Worm (Caenorhabditis elegans): ENCODE data around the gene acd-4.

The acd-4 gene

ce11 chrV:8668224-8668623 is 30.2 kb downstream of the acd-4 start:
- TF ChIP-seq C34B4.2 (tag; optimal IDR thresholded peaks at IDR 0.05) (no peak), fkh-8 (tag; optimal IDR thresholded peaks at IDR 0.05) (no peak), elt-2 (tag; optimal IDR thresholded peaks at IDR 0.05) (no peak), pqm-1 (tag; optimal IDR thresholded peaks at IDR 0.05) (no peak), mdl-1 (tag; optimal IDR thresholded peaks at IDR 0.05) (no peak), blmp-1 (tag; optimal IDR thresholded peaks at IDR 0.05) (peak; percentile 80), lsy-2 (tag; optimal IDR thresholded peaks at IDR 0.05) (peak in 1 of 2 experiments; percentile 24), nhr-85 (tag) (peak; percentile 72), nhr-76 (tag; optimal IDR thresholded peaks at IDR 0.05) (no peak), zip-4 (GFP tag; optimal IDR thresholded peaks at IDR 0.05) (no peak), ets-5 (GFP tag; IDR thresholded peaks at IDR 0.05) (no peak)

- no peak for TF ChIP-seq elt-3 (tag; optimal IDR thresholded peaks at IDR 0.05)
- TF ChIP-seq aly-2 (tag; optimal IDR thresholded peaks at IDR 0.05): peak; percentile 2
- no peak for TF ChIP-seq F16B12.6 (tag; optimal IDR thresholded peaks at IDR 0.05)
These were observed 32.7 kb downstream of the acd-4 start for ce11 chrV:8670759-8671158.

- TF ChIP-seq lin-35 (GFP tag; optimal IDR thresholded peaks at IDR 0.05) (no peak), aly-2 (tag; optimal IDR thresholded peaks at IDR 0.05) (peak; percentile 73), lin-15B (tag; optimal IDR thresholded peaks at IDR 0.05) (no peak), lin-14 (GFP tag; optimal IDR thresholded peaks at IDR 0.05) (no peak), swsn-7 (tag; optimal IDR thresholded peaks at IDR 0.05) (no peak), rnt-1 (tag; optimal IDR thresholded peaks at IDR 0.05) (no peak), C04F5.9 (tag; optimal IDR thresholded peaks at IDR 0.05) (no peak)
These were observed 33.6 kb downstream of the acd-4 start for ce11 chrV:8671568-8672123.

ce11 chrV:8673498-8673897 is 35.5 kb downstream of the acd-4 start, which contains the start of gene ZC190.5:
ZC190.5 (minus strand) TSS chrV:8673598.
- TF ChIP-seq nhr-237 (tag; optimal IDR thresholded peaks at IDR 0.05) (no peak), efl-1 (optimal IDR thresholded peaks at IDR 0.05) (no peak), efl-1 (GFP tag; optimal IDR thresholded peaks at IDR 0.05 in 1 of 2) (peak in 1 of 2 experiments; percentile 79), fkh-8 (tag; optimal IDR thresholded peaks at IDR 0.05) (peak; percentile 18), unc-130 (tag; optimal IDR thresholded peaks at IDR 0.05) (no peak), nhr-28 (tag; optimal IDR thresholded peaks at IDR 0.05) (no peak), pqm-1 (tag; optimal IDR thresholded peaks at IDR 0.05) (no peak), C34B4.2 (tag; optimal IDR thresholded peaks at IDR 0.05) (no peak), pax-3 (tag; optimal IDR thresholded peaks at IDR 0.05) (peak; percentile 15)

DNA sequence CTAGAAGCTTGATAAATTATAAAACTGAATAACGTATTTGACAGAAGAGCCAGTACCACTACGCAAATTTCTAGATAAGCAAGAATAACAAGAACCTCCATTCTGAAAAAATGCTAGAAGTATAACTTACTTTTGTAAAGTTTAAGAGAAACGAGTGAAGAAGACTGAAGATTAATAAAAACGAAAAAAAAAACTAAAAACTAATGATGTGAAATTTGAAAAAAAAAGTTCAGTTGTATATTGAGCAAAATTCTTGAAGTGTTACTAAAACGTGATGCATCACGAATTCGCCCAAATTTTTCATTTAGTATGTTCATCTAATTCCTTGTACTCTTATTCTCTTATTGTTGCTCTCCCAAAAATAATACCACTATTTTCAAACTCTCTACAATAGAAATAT is 39.2 kb downstream of the acd-4 start, which contains the start of gene ZC190.6:
Gene ZC190.6, minus strand, starts transcription at position 101 of the 400 bp plus-strand sequence.
- TF ChIP-seq alr-1 (tag; optimal IDR thresholded peaks at IDR 0.05; ENCODE audit: borderline replicate concordance): no peak
- no peak for TF ChIP-seq ama-1 (optimal IDR thresholded peaks at IDR 0.05)
- TF ChIP-seq nhr-47 (tag; optimal IDR thresholded peaks at IDR 0.05): no peak
- no peak for TF ChIP-seq ceh-88 (GFP tag; IDR thresholded peaks at IDR 0.05)
- TF ChIP-seq F16B12.6 (tag; optimal IDR thresholded peaks at IDR 0.05): no peak
- TF ChIP-seq C34B4.2 (tag; optimal IDR thresholded peaks at IDR 0.05): no peak
- TF ChIP-seq elt-2 (tag; optimal IDR thresholded peaks at IDR 0.05): no peak
- no peak for TF ChIP-seq lsy-2 (tag; optimal IDR thresholded peaks at IDR 0.05)

DNA sequence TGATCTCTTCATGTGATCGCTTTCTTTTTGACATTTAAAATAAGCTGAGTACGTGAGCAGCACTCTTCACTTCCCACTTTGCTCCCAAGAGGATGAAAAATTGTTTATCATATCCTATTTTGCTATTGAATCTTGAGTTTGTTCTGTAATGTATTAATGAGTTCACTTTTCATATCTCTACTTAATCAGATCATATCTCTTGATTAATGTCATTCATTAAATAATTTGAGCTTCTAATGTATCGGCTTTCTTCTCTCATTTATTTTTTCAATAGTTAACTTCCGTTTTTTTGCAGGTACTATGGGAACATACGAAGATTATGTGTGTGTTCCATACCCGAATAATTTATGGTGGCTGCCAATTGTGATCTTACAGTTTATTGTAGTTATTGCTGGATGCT is 43.0 kb downstream of the acd-4 start, which contains the start of gene ZC190.2:
Gene ZC190.2, plus strand, starts transcription at position 301 of the 400 bp plus-strand sequence.
- TF ChIP-seq snu-23 (GFP tag; optimal IDR thresholded peaks at IDR 0.05): no peak
- TF ChIP-seq nhr-84 (tag; optimal IDR thresholded peaks at IDR 0.05): no peak
- TF ChIP-seq ceh-8 (GFP tag; optimal IDR thresholded peaks at IDR 0.05): peak; percentile 90
- TF ChIP-seq egl-27 (tag; optimal IDR thresholded peaks at IDR 0.05): no peak
- peak; percentile 16 for TF ChIP-seq nhr-71 (tag; optimal IDR thresholded peaks at IDR 0.05)
- no peak for TF ChIP-seq lsy-2 (tag; optimal IDR thresholded peaks at IDR 0.05)

Data from whole organism, L1 larva.